Worm (Caenorhabditis elegans) whole organism, L2 larva: ENCODE results near the gene rpl-38.

Source experiments
- C34F6.9 ChIP-seq: fragments of 150-350 bp; optimal IDR thresholded peaks from 2 replicates; lab custom pipeline; 2014; ENCODE audit warnings: missing biosample characterization, missing genetic modification characterization
- F13H6.1 ChIP-seq: sonication (generic microtip); optimal IDR thresholded peaks from 2 replicates; lab custom pipeline; 2016; ENCODE audit warnings: missing genetic modification characterization, missing compliant biosample characterization
- R02D3.7 ChIP-seq: fragments of 150-350 bp; optimal IDR thresholded peaks from 2 replicates; lab custom pipeline; 2014; ENCODE audit warnings: missing biosample characterization, missing genetic modification characterization
- alr-1 ChIP-seq: fragments of 150-350 bp; optimal IDR thresholded peaks from 2 replicates; lab custom pipeline; 2014; ENCODE audit warnings: missing biosample characterization, missing genetic modification characterization
- ama-1 ChIP-seq: fragments of 150-350 bp; optimal IDR thresholded peaks from 2 replicates; lab custom pipeline; 2018; ENCODE audit warnings: inconsistent platforms
- ceh-82 ChIP-seq: fragments of 150-350 bp; optimal IDR thresholded peaks from 2 replicates; lab custom pipeline; 2014; ENCODE audit warnings: missing biosample characterization, missing genetic modification characterization
- crh-2 ChIP-seq: sonication (generic microtip); optimal IDR thresholded peaks from 2 replicates; lab custom pipeline; 2017; ENCODE audit warnings: missing biosample characterization, missing genetic modification characterization
- dmd-4 ChIP-seq: sonication (generic microtip); optimal IDR thresholded peaks from 2 replicates; lab custom pipeline; 2017; ENCODE audit warnings: missing biosample characterization, missing genetic modification characterization
- egl-27 ChIP-seq: sonication (generic microtip); optimal IDR thresholded peaks from 3 replicates; lab custom pipeline; 2017; ENCODE audit warnings: missing biosample characterization, missing genetic modification reagents, missing genetic modification characterization
- elt-1 ChIP-seq: fragments of 150-350 bp; optimal IDR thresholded peaks from 2 replicates; lab custom pipeline; 2014; ENCODE audit warnings: missing biosample characterization, missing genetic modification characterization
- fos-1 ChIP-seq: fragments of 150-350 bp; optimal IDR thresholded peaks from 2 replicates; lab custom pipeline; 2014; ENCODE audit warnings: missing biosample characterization, missing genetic modification characterization
- gmeb-1 ChIP-seq: fragments of 150-350 bp; optimal IDR thresholded peaks from 2 replicates; lab custom pipeline; 2014; ENCODE audit warnings: missing biosample characterization, missing genetic modification characterization
- lin-39 ChIP-seq: fragments of 150-350 bp; optimal IDR thresholded peaks from 2 replicates; lab custom pipeline; 2014; ENCODE audit warnings: missing biosample characterization, missing genetic modification reagents, missing genetic modification characterization
- lsy-2 ChIP-seq, 2 experiments: fragments of 150-350 bp in 1 of 2; sonication (generic microtip) in 1 of 2; optimal IDR thresholded peaks; 2 replicates each; lab custom pipeline; 2014 to 2017; ENCODE audit warnings: missing biosample characterization in 2 of 2, missing genetic modification characterization in 2 of 2
- mdl-1 ChIP-seq, 2 experiments: fragments of 150-350 bp in 1 of 2; sonication (generic microtip) in 1 of 2; optimal IDR thresholded peaks; 2 replicates each; lab custom pipeline; 2017; ENCODE audit warnings: missing biosample characterization in 2 of 2, missing genetic modification characterization in 2 of 2
- nhr-10 ChIP-seq: sonication (generic microtip); optimal IDR thresholded peaks from 2 replicates; lab custom pipeline; 2017; ENCODE audit warnings: missing biosample characterization, missing genetic modification characterization
- nhr-11 ChIP-seq: fragments of 150-350 bp; optimal IDR thresholded peaks from 2 replicates; lab custom pipeline; 2014; ENCODE audit warnings: missing biosample characterization, missing genetic modification characterization
- nhr-12 ChIP-seq: fragments of 150-350 bp; optimal IDR thresholded peaks from 2 replicates; lab custom pipeline; 2014; ENCODE audit warnings: missing biosample characterization, missing genetic modification characterization
- nhr-129 ChIP-seq: fragments of 150-350 bp; optimal IDR thresholded peaks from 2 replicates; lab custom pipeline; 2014; ENCODE audit warnings: missing biosample characterization, missing genetic modification characterization
- nhr-23 ChIP-seq: fragments of 150-350 bp; optimal IDR thresholded peaks from 2 replicates; lab custom pipeline; 2014; ENCODE audit warnings: missing biosample characterization, missing genetic modification reagents, missing genetic modification characterization
- nhr-237 ChIP-seq: fragments of 150-350 bp; optimal IDR thresholded peaks from 2 replicates; lab custom pipeline; 2014; ENCODE audit warnings: missing biosample characterization, missing genetic modification characterization
- nhr-25 ChIP-seq: fragments of 150-350 bp; sonication (generic microtip); optimal IDR thresholded peaks from 3 replicates; lab custom pipeline; 2014; ENCODE audit warnings: missing biosample characterization, missing genetic modification characterization
- nhr-6 ChIP-seq: fragments of 150-350 bp; optimal IDR thresholded peaks from 2 replicates; lab custom pipeline; 2014; ENCODE audit warnings: missing biosample characterization, missing genetic modification characterization
- nhr-77 ChIP-seq: fragments of 150-350 bp; optimal IDR thresholded peaks from 2 replicates; lab custom pipeline; 2014; ENCODE audit warnings: missing biosample characterization, missing genetic modification characterization
- peb-1 ChIP-seq: fragments of 150-350 bp; optimal IDR thresholded peaks from 2 replicates; lab custom pipeline; 2014; ENCODE audit warnings: missing biosample characterization, missing genetic modification characterization
- sem-4 ChIP-seq: fragments of 150-350 bp; optimal IDR thresholded peaks from 2 replicates; lab custom pipeline; 2014; ENCODE audit warnings: missing biosample characterization, missing genetic modification reagents, missing genetic modification characterization
- skn-1 ChIP-seq: sonication (generic microtip); optimal IDR thresholded peaks from 2 replicates; lab custom pipeline; 2017; ENCODE audit warnings: missing biosample characterization, missing genetic modification characterization
- sma-9 ChIP-seq, 2 experiments: fragments of 150-350 bp in 1 of 2; sonication (generic microtip) in 1 of 2; optimal IDR thresholded peaks; 2 replicates each; lab custom pipeline; 2014 to 2016; ENCODE audit warnings: missing genetic modification characterization in 2 of 2, mild to moderate bottlenecking in 1 of 2, missing biosample characterization in 1 of 2, missing compliant biosample characterization in 1 of 2, missing genetic modification reagents in 1 of 2, moderate library complexity in 1 of 2
- unc-39 ChIP-seq: fragments of 150-350 bp; optimal IDR thresholded peaks from 2 replicates; lab custom pipeline; 2014; ENCODE audit warnings: missing biosample characterization, missing genetic modification characterization
- unc-55 ChIP-seq: fragments of 150-350 bp; sonication (generic microtip); optimal IDR thresholded peaks from 3 replicates; lab custom pipeline; 2014; ENCODE audit warnings: missing biosample characterization, missing genetic modification reagents, missing genetic modification characterization
- unc-62 ChIP-seq: fragments of 150-350 bp; optimal IDR thresholded peaks from 2 replicates; lab custom pipeline; 2014; ENCODE audit warnings: missing biosample characterization, missing genetic modification reagents, missing genetic modification characterization
- zag-1 ChIP-seq: fragments of 150-350 bp; optimal IDR thresholded peaks from 2 replicates; lab custom pipeline; 2014; ENCODE audit warnings: missing biosample characterization, missing genetic modification characterization
- ztf-1 ChIP-seq: fragments of 200-800 bp; sonication (Bioruptor generic); conservative IDR thresholded peaks from 2 replicates; pipeline ENCODE4 v1.3.6; 2022; ENCODE audit warnings: missing genetic modification characterization, missing compliant biosample characterization
- ztf-4 ChIP-seq: fragments of 150-350 bp; optimal IDR thresholded peaks from 2 replicates; lab custom pipeline; 2014; ENCODE audit warnings: missing biosample characterization, missing genetic modification characterization

rpl-38 gene

DNA sequence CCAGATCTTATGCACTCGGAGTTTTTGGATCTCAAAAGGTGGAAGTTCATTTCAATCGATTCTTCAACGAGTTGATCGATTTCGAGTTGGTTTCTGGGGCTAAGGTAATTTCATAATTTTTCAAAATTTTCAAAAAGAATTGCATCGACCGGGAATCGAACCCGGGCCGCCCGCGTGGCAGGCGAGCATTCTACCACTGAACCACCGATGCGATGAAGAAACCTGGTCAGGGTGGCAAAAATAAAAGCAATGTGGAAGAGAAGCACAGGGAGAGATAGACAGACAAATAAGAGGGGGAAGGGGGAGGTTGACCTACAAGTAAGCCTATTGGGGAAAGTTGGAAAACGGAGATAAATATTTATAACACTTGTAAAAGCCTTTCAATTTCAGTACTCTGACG is 6.9 kb upstream of the rpl-38 start (continued):
- TF ChIP-seq egl-27 (tag; lab: Kevin White, UChicago), result peak; percentile 4
- no peak for TF ChIP-seq mdl-1 (tag; optimal IDR thresholded peaks at IDR 0.05; lab: Kevin White, UChicago)
- no peak for TF ChIP-seq ama-1 (lab: Kevin White, UChicago)
- TF ChIP-seq dmd-4 (tag; lab: Kevin White, UChicago), result no peak
- no peak for TF ChIP-seq ceh-82
- peak; percentile 22 for TF ChIP-seq sma-9 (GFP tag; optimal IDR thresholded peaks at IDR 0.05; lab: Kevin White, UChicago)
- TF ChIP-seq sma-9 (tag; optimal IDR thresholded peaks at IDR 0.05; lab: Kevin White, UChicago), result no peak
- no peak for TF ChIP-seq gmeb-1 (tag; lab: Kevin White, UChicago)
- no peak for TF ChIP-seq nhr-25 (tag; lab: Kevin White, UChicago)

DNA sequence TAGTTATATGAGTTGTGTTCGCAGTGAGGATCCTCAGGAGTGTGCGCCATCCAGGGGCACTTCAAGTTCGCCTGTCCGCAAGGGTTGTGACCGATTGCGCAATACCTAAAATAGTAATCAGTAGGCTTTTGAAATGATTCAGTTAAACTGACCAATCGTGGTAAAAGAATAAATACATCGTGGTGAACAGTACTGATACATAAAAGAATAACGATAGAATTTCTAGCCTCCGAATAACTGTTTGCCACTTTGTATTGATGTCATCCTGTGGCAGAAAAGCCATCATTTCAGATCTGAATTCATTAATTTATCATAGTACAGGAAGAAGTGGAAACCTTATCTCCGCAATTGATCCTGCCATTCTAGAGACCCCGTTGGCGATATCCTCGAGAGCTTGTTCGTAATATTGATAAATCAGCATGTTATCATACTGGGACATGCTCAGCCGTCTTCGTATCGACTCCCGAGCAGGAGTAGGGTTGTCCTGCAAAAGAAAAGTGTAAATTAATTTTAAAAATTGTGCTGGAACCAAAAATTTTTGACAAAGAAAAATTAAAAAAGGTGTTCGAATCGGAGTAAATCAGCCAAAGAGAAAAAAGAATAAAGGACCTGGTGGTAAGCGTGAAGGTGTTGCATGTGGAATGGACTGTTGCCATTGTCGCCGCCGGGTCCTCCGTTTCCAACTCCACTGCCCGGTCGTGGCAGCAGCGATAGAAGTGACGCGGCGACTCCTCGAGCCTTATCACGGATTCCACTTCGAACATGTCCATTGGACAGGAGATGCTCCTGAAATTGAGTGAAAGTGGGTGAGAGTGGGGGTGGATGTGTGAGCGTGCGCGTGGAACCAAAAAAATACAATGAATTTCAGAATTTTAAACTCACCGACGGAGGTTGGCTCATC is 1.1 kb downstream of the rpl-38 start:
- no peak for TF ChIP-seq nhr-77

DNA sequence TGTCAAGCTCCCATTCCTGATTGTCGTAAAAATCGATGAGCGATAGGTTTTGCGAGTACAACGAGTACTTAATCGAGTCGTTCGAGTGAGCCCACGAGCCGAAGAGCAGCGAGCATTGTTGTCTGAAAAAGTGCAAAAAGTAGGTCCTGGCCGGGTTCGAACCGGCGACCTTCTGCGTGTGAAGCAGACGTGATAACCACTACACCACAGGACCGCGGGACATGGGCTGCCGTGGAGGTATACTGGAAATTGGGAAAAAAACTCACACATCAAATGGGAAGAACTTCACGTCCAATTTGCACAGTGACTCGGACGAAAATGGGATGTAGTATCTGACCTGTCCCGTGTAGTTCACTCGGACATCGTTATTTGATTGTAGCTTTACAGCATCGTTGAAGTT is 3.4 kb downstream of the rpl-38 start:
- TF ChIP-seq C34F6.9 (tag; lab: Kevin White, UChicago) (no peak), nhr-237 (tag; lab: Kevin White, UChicago) (no peak), fos-1 (tag; lab: Kevin White, UChicago) (peak; percentile 2), ztf-1 (GFP tag; lab: Robert Waterston, UW) (no peak), lsy-2 (tag; optimal IDR thresholded peaks at IDR 0.05; lab: Kevin White, UChicago) (peak in 1 of 2 experiments; percentile 13), nhr-129 (tag; lab: Kevin White, UChicago) (peak; percentile 35), ama-1 (lab: Kevin White, UChicago) (no peak), F13H6.1 (no peak)

DNA sequence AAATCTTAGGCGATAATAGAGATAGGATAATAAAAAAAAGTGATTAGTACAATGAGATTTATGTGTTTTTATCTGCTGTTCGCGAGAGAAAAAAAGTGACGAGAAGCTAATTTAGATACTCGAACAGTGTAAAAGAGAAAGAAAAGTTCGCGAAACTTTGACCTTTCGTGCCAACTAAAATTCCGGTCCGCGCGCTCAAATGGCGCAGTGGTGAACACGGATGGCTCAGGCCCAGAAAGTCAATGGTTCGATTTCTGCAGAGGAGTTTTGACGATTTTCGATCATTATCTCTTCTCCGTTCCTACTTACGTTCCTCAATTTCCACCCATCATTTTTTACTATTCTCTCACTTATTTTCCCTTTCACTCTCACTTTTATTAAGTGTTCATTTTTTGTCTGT is 4.5 kb downstream of the rpl-38 start:
- TF ChIP-seq F13H6.1 (no peak), R02D3.7 (tag; lab: Kevin White, UChicago) (no peak), alr-1 (tag; lab: Kevin White, UChicago) (no peak), sem-4 (tag; lab: Kevin White, UChicago) (no peak), unc-55 (GFP tag; lab: Kevin White, UChicago) (no peak), nhr-10 (tag; lab: Kevin White, UChicago) (no peak), elt-1 (tag; lab: Kevin White, UChicago) (no peak), nhr-11 (tag; lab: Kevin White, UChicago) (no peak), crh-2 (tag; lab: Kevin White, UChicago) (no peak)
- TF ChIP-seq, all 48 proteins: peak for 0

DNA sequence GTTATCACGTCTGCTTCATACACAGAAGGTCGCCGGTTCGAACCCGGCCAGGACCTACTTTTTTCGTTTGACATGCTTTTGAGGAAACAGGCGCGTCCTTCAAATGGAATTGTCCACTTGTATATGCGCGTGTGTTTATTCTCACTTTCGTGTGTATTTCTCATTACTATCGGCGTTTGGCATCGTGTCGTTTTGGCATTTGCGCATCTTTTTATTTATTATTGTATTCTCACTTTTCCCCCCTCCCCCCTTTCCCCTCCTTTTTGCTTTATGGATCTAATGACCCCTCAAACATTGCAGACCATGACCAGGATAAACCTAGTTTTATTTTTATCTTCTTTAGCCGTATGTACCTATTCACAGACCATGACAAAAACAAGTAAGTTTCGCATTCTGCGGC is 5.4 kb downstream of the rpl-38 start, which contains the start of gene F21A3.3:
TSS of gene F21A3.3 (plus strand) at position 301 of the 400 bp plus-strand sequence.
- TF ChIP-seq unc-39, result no peak
- TF ChIP-seq peb-1 (tag; lab: Kevin White, UChicago), result no peak
- no peak for TF ChIP-seq C34F6.9 (tag; lab: Kevin White, UChicago)
- no peak for TF ChIP-seq egl-27 (tag; lab: Kevin White, UChicago)
- no peak for TF ChIP-seq nhr-11 (tag; lab: Kevin White, UChicago)
- TF ChIP-seq nhr-6, result no peak
- no peak for TF ChIP-seq sma-9 (GFP tag; optimal IDR thresholded peaks at IDR 0.05; lab: Kevin White, UChicago)
- no peak for TF ChIP-seq sma-9 (tag; optimal IDR thresholded peaks at IDR 0.05; lab: Kevin White, UChicago)
- TF ChIP-seq skn-1 (tag; lab: Kevin White, UChicago), result no peak
- TF ChIP-seq R02D3.7 (tag; lab: Kevin White, UChicago), result no peak
- TF ChIP-seq nhr-10 (tag; lab: Kevin White, UChicago), result no peak
- TF ChIP-seq ama-1 (lab: Kevin White, UChicago), result no peak
- no peak for TF ChIP-seq F13H6.1
- no peak for TF ChIP-seq ceh-82
- TF ChIP-seq ztf-4 (tag; lab: Kevin White, UChicago), result no peak
- no peak for TF ChIP-seq nhr-12 (tag; lab: Kevin White, UChicago)
- no peak for TF ChIP-seq crh-2 (tag; lab: Kevin White, UChicago)

DNA sequence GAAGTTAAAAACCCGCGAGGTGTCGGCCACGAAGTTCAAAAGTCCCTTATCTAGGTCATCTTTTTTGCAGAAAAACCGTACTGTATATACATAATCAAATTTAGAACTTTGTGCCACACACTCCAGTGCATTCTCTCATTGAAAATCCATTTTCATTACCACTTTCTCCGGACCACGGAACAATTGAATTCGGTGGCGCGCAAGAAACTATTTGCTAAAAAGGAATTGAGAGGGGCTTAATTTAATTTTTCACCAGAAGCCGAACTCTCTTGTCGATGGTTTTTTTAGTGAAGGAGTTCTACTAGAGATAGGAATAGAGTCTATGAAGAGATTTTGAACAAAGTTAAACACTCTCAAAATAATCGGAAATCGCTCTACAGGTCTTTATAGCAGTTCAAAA is 7.9 kb downstream of the rpl-38 start:
- no peak for TF ChIP-seq peb-1 (tag; lab: Kevin White, UChicago)
- TF ChIP-seq nhr-237 (tag; lab: Kevin White, UChicago), result no peak
- no peak for TF ChIP-seq C34F6.9 (tag; lab: Kevin White, UChicago)
- no peak for TF ChIP-seq nhr-23 (tag; lab: Kevin White, UChicago)
- no peak for TF ChIP-seq dmd-4 (tag; lab: Kevin White, UChicago)
- no peak for TF ChIP-seq gmeb-1 (tag; lab: Kevin White, UChicago)
- TF ChIP-seq unc-62 (GFP tag; lab: Kevin White, UChicago), result no peak
- TF ChIP-seq zag-1 (tag; lab: Kevin White, UChicago), result no peak
- no peak for TF ChIP-seq nhr-11 (tag; lab: Kevin White, UChicago)
- TF ChIP-seq nhr-25 (tag; lab: Kevin White, UChicago), result no peak
- no peak for TF ChIP-seq lin-39 (tag; lab: Kevin White, UChicago)
